Fruit fly (Drosophila melanogaster) whole organism, embryonic: ENCODE data around the gene Ndae1.
A peak's percentile ranks its signal among the peaks of the same experiment; 100 is the strongest.

Experiments
- ATbp ChIP-seq: fragments of 200-800 bp; sonication (Bioruptor generic); optimal IDR thresholded peaks from 2 replicates; lab custom pipeline; 2017; ENCODE audit warnings: missing biosample characterization, mild to moderate bottlenecking, missing genetic modification characterization, missing genetic modification reagents
- Atf6 ChIP-seq: fragments of 200-800 bp; sonication (Bioruptor generic); IDR thresholded peaks from 2 replicates; pipeline ENCODE4 v1.3.6; 2022; ENCODE audit warnings: missing biosample characterization, missing genetic modification characterization
- CG10979 ChIP-seq: fragments of 200-800 bp; sonication (Bioruptor generic); optimal IDR thresholded peaks from 2 replicates; lab custom pipeline; 2018; ENCODE audit warnings: missing biosample characterization, mild to moderate bottlenecking, missing genetic modification characterization, moderate library complexity
- CG13296 ChIP-seq: fragments of 200-800 bp; sonication (Bioruptor generic); optimal IDR thresholded peaks from 3 replicates; lab custom pipeline; 2018; ENCODE audit warnings: missing biosample characterization, mild to moderate bottlenecking, missing genetic modification characterization
- CG14860 ChIP-seq: fragments of 200-800 bp; sonication (Bioruptor generic); IDR thresholded peaks from 3 replicates; pipeline ENCODE4 v1.3.6; 2022; ENCODE audit warnings: missing biosample characterization, missing genetic modification characterization; ENCODE audit not compliant: partially characterized antibody
- CG15073 ChIP-seq: fragments of 200-800 bp; sonication (Bioruptor generic); optimal IDR thresholded peaks from 2 replicates; lab custom pipeline; 2016; ENCODE audit warnings: missing biosample characterization, missing genetic modification characterization
- CG15696 ChIP-seq: fragments of 200-800 bp; sonication (Bioruptor generic); optimal IDR thresholded peaks from 2 replicates; lab custom pipeline; 2019; ENCODE audit warnings: missing biosample characterization, mild to moderate bottlenecking, missing genetic modification characterization, moderate library complexity
- CG1603 ChIP-seq: fragments of 200-800 bp; sonication (Bioruptor generic); optimal IDR thresholded peaks from 2 replicates; lab custom pipeline; 2019; ENCODE audit warnings: missing biosample characterization, mild to moderate bottlenecking, missing genetic modification characterization, moderate library complexity
- CG16779 ChIP-seq: fragments of 200-800 bp; sonication (Bioruptor generic); IDR thresholded peaks from 2 replicates; pipeline ENCODE4 v1.3.6; 2022; ENCODE audit warnings: missing biosample characterization, missing genetic modification characterization
- CG16863 ChIP-seq: fragments of 200-800 bp; sonication (Bioruptor generic); optimal IDR thresholded peaks from 3 replicates; lab custom pipeline; 2016; ENCODE audit warnings: missing biosample characterization, missing genetic modification characterization
- CG17361 ChIP-seq: fragments of 200-800 bp; sonication (Bioruptor generic); IDR thresholded peaks from 3 replicates; pipeline ENCODE4 v1.3.6; 2022; ENCODE audit warnings: missing biosample characterization, missing genetic modification characterization
- CG18011 ChIP-seq: fragments of 200-800 bp; sonication (Bioruptor generic); optimal IDR thresholded peaks from 2 replicates; lab custom pipeline; 2017; ENCODE audit warnings: missing biosample characterization, missing genetic modification characterization, mild to moderate bottlenecking, moderate library complexity, missing genotype
- CG2712 ChIP-seq: fragments of 200-800 bp; optimal IDR thresholded peaks from 3 replicates; lab custom pipeline; 2019; ENCODE audit warnings: missing biosample characterization, mild to moderate bottlenecking, missing genetic modification characterization, moderate library complexity
- CG30020 ChIP-seq: fragments of 200-800 bp; optimal IDR thresholded peaks from 2 replicates; lab custom pipeline; 2019; ENCODE audit warnings: missing biosample characterization, mild to moderate bottlenecking, missing genetic modification characterization, moderate library complexity
- CG31441 ChIP-seq: fragments of 200-800 bp; sonication (Bioruptor generic); IDR thresholded peaks from 2 replicates; pipeline ENCODE4 v1.3.6; 2022; ENCODE audit warnings: missing biosample characterization, missing genetic modification characterization
- CG3847 ChIP-seq: fragments of 200-800 bp; sonication (Bioruptor generic); IDR thresholded peaks from 2 replicates; pipeline ENCODE4 v1.3.6; 2022; ENCODE audit warnings: missing biosample characterization, missing genetic modification characterization
- CG42726 ChIP-seq: fragments of 200-800 bp; sonication (Bioruptor generic); IDR thresholded peaks from 2 replicates; pipeline ENCODE4 v1.3.6; 2022; ENCODE audit warnings: missing biosample characterization, missing genetic modification characterization; ENCODE audit not compliant: partially characterized antibody
- CG6765 ChIP-seq: fragments of 200-800 bp; sonication (Bioruptor generic); optimal IDR thresholded peaks from 3 replicates; lab custom pipeline; 2017; ENCODE audit warnings: missing biosample characterization, mild to moderate bottlenecking, missing genetic modification characterization
- CG6791 ChIP-seq: fragments of 200-800 bp; sonication (Bioruptor generic); IDR thresholded peaks from 3 replicates; pipeline ENCODE4 v1.3.6; 2022; ENCODE audit warnings: missing biosample characterization, missing genetic modification characterization; ENCODE audit not compliant: partially characterized antibody
- CG8281 ChIP-seq: fragments of 200-800 bp; sonication (Bioruptor generic); optimal IDR thresholded peaks from 2 replicates; lab custom pipeline; 2018; ENCODE audit warnings: missing biosample characterization, mild to moderate bottlenecking, missing genetic modification characterization, moderate library complexity
- CG8359 ChIP-seq: fragments of 200-800 bp; sonication (Bioruptor generic); optimal IDR thresholded peaks from 2 replicates; lab custom pipeline; 2017; ENCODE audit warnings: missing biosample characterization, mild to moderate bottlenecking, missing genetic modification characterization, borderline replicate concordance
- CG9215 ChIP-seq: fragments of 200-800 bp; sonication (Bioruptor generic); IDR thresholded peaks from 2 replicates; pipeline ENCODE4 v1.3.6; 2022; ENCODE audit warnings: missing biosample characterization, missing genetic modification characterization
- CG9932 ChIP-seq: fragments of 200-800 bp; sonication (Bioruptor generic); IDR thresholded peaks from 2 replicates; pipeline ENCODE4 v1.3.6; 2022; ENCODE audit warnings: missing biosample characterization, missing genetic modification characterization
- CkIIα-i1 ChIP-seq: fragments of 200-800 bp; sonication (Bioruptor generic); IDR thresholded peaks from 2 replicates; pipeline ENCODE4 v1.3.6; 2022; ENCODE audit warnings: missing biosample characterization, missing genetic modification characterization
- Doc2 ChIP-seq: fragments of 200-800 bp; sonication (Bioruptor generic); IDR thresholded peaks from 2 replicates; pipeline ENCODE4 v1.3.6; 2022; ENCODE audit warnings: missing biosample characterization, missing genetic modification characterization
- Gsc ChIP-seq: fragments of 200-800 bp; sonication (Bioruptor generic); IDR thresholded peaks from 2 replicates; pipeline ENCODE4 v1.3.6; 2022; ENCODE audit warnings: missing biosample characterization, missing genetic modification characterization
- HLH3B ChIP-seq: fragments of 200-800 bp; sonication (Bioruptor generic); IDR thresholded peaks from 2 replicates; pipeline ENCODE4 v1.3.6; 2022; ENCODE audit warnings: missing biosample characterization, missing genetic modification characterization
- Hr3 ChIP-seq: fragments of 200-800 bp; sonication (Bioruptor generic); optimal IDR thresholded peaks from 3 replicates; lab custom pipeline; 2016; ENCODE audit warnings: missing biosample characterization, missing genetic modification characterization
- Hr39 ChIP-seq: fragments of >200 bp; optimal IDR thresholded peaks from 2 replicates; lab custom pipeline; 2017
- Hr51 ChIP-seq, 2 experiments: fragments of 200-800 bp; sonication (Bioruptor generic); optimal IDR thresholded peaks; 2 replicates in 1 of 2; 3 replicates in 1 of 2; lab custom pipeline; 2016 to 2018; ENCODE audit warnings: missing biosample characterization in 2 of 2, missing genetic modification characterization in 2 of 2, mild to moderate bottlenecking in 1 of 2, moderate library complexity in 1 of 2
- Poxn ChIP-seq: fragments of 200-800 bp; sonication (Bioruptor generic); IDR thresholded peaks from 2 replicates; pipeline ENCODE4 v1.3.6; 2022; ENCODE audit warnings: missing biosample characterization, missing genetic modification characterization
- Six4 ChIP-seq: fragments of 200-800 bp; sonication (Bioruptor generic); optimal IDR thresholded peaks from 2 replicates; lab custom pipeline; 2016; ENCODE audit warnings: missing biosample characterization, missing genetic modification characterization
- bowl ChIP-seq: fragments of 200-800 bp; sonication (Bioruptor generic); IDR thresholded peaks from 2 replicates; pipeline ENCODE4 v1.3.6; 2022; ENCODE audit warnings: missing biosample characterization, missing genetic modification characterization
- cad ChIP-seq: fragments of >200 bp; optimal IDR thresholded peaks from 2 replicates; lab custom pipeline; 2017; ENCODE audit warnings: missing biosample characterization, missing genetic modification characterization
- caup ChIP-seq: fragments of 200-800 bp; sonication (Bioruptor generic); optimal IDR thresholded peaks from 3 replicates; lab custom pipeline; 2017; ENCODE audit warnings: missing biosample characterization, mild to moderate bottlenecking, missing genetic modification characterization, moderate library complexity; ENCODE audit not compliant: severe bottlenecking
- cg ChIP-seq: fragments of 200-800 bp; sonication (Bioruptor generic); optimal IDR thresholded peaks from 3 replicates; lab custom pipeline; 2019; ENCODE audit warnings: missing biosample characterization, mild to moderate bottlenecking, missing genetic modification characterization, moderate library complexity
- chif ChIP-seq, 2 experiments: fragments of 200-800 bp; sonication (Bioruptor generic); optimal IDR thresholded peaks; 3 replicates each; lab custom pipeline; 2016; ENCODE audit warnings: missing biosample characterization in 2 of 2, missing genetic modification characterization in 2 of 2
- chinmo ChIP-seq: fragments of 200-800 bp; sonication (Bioruptor generic); IDR thresholded peaks from 4 replicates; pipeline ENCODE4 v1.3.6; 2022; ENCODE audit warnings: missing biosample characterization, missing genetic modification characterization; ENCODE audit not compliant: partially characterized antibody
- crol ChIP-seq: fragments of 200-800 bp; sonication (Bioruptor generic); IDR thresholded peaks from 2 replicates; pipeline ENCODE4 v1.3.6; 2022; ENCODE audit warnings: missing biosample characterization, missing genetic modification characterization
- dpn ChIP-seq, 2 experiments: fragments of 200-800 bp; sonication (Bioruptor generic); optimal IDR thresholded peaks; 3 replicates each; lab custom pipeline; 2016; ENCODE audit warnings: missing biosample characterization in 2 of 2, missing genetic modification characterization in 2 of 2
- grn ChIP-seq: fragments of 200-800 bp; sonication (Bioruptor generic); optimal IDR thresholded peaks from 3 replicates; lab custom pipeline; 2017; ENCODE audit warnings: missing biosample characterization, missing genetic modification characterization
- nerfin-1 ChIP-seq: fragments of 200-800 bp; sonication (Bioruptor generic); optimal IDR thresholded peaks from 3 replicates; lab custom pipeline; 2019; ENCODE audit warnings: missing biosample characterization, mild to moderate bottlenecking, missing genetic modification characterization, moderate library complexity
- peb ChIP-seq: fragments of 200-800 bp; sonication (Bioruptor generic); IDR thresholded peaks from 2 replicates; pipeline ENCODE4 v1.3.6; 2022; ENCODE audit warnings: missing biosample characterization, missing genetic modification characterization
- pita ChIP-seq: fragments of 200-800 bp; sonication (Bioruptor generic); optimal IDR thresholded peaks from 2 replicates; lab custom pipeline; 2017; ENCODE audit warnings: missing biosample characterization, mild to moderate bottlenecking, missing genetic modification characterization
- pros ChIP-seq: fragments of 200-800 bp; sonication (Bioruptor generic); optimal IDR thresholded peaks from 3 replicates; lab custom pipeline; 2019; ENCODE audit warnings: missing biosample characterization, mild to moderate bottlenecking, missing genetic modification characterization, moderate library complexity
- sc ChIP-seq, 3 experiments: fragments of >200 bp in 2 of 3; fragments of 200-800 bp in 1 of 3; sonication (Bioruptor generic) in 1 of 3; optimal IDR thresholded peaks; 2 replicates in 2 of 3; 3 replicates in 1 of 3; lab custom pipeline; 2017; ENCODE audit warnings: mild to moderate bottlenecking in 1 of 3, missing biosample characterization in 1 of 3, missing genetic modification characterization in 1 of 3, missing genetic modification reagents in 1 of 3
- sd ChIP-seq: fragments of 200-800 bp; sonication (Bioruptor generic); optimal IDR thresholded peaks from 3 replicates; lab custom pipeline; 2018; ENCODE audit warnings: missing biosample characterization, mild to moderate bottlenecking, missing genetic modification characterization, moderate library complexity
- sisA ChIP-seq: fragments of 200-800 bp; sonication (Bioruptor generic); IDR thresholded peaks from 2 replicates; pipeline ENCODE4 v1.3.6; 2022; ENCODE audit warnings: missing biosample characterization, missing genetic modification characterization
- slbo ChIP-seq: fragments of 200-800 bp; sonication (Bioruptor generic); IDR thresholded peaks from 2 replicates; pipeline ENCODE4 v1.3.6; 2022; ENCODE audit warnings: missing biosample characterization, missing genetic modification characterization
- stc ChIP-seq: fragments of 200-800 bp; sonication (Bioruptor generic); IDR thresholded peaks from 2 replicates; pipeline ENCODE4 v1.3.6; 2022; ENCODE audit warnings: missing biosample characterization, missing genetic modification characterization
- zf30C ChIP-seq: fragments of 200-800 bp; sonication (Bioruptor generic); optimal IDR thresholded peaks from 3 replicates; lab custom pipeline; 2018; ENCODE audit warnings: missing biosample characterization, mild to moderate bottlenecking, missing genetic modification characterization

Gene Ndae1

DNA sequence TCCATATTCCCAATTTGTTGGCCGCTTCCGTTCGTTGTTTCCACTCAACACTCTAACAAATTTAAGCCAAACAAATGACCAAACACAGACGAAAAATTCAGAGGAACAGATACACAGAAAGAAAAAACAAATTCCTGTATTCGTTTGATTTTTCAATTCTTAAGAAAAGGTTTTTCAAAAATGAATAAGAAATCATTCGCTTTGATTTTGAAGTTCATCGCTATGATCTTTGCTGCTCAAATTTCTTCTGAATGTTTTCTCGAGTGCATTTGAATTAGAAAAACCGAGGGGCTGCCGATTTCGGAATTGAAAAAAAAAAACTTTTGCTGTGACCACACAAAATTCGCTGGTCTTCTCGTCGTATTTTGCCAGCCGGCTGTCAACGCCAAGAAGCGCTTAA lies 16.8 kb upstream of the Ndae1 start (continued):
- TF ChIP-seq CG8281 (tag; lab: Kevin White, UChicago) (no peak), CkIIα-i1 (GFP tag; lab: Robert Waterston, UW) (no peak), HLH3B (peak; percentile 44; the same call in 1 of the 2 replicates), CG17361 (peak; percentile 45; the same call in 2 of the 3 replicates), peb (GFP tag; lab: Robert Waterston, UW) (no peak), chif (GFP tag; optimal IDR thresholded peaks at IDR 0.05; lab: Kevin White, UChicago) (peak; percentile 17 to 37), zf30C (GFP tag; lab: Kevin White, UChicago) (no peak), Atf6 (GFP tag; lab: Robert Waterston, UW) (no peak), Hr51 (GFP tag; optimal IDR thresholded peaks at IDR 0.05; lab: Kevin White, UChicago) (peak in 1 of 2 experiments; percentile 31), CG30020 (tag; lab: Kevin White, UChicago) (no peak), Poxn (GFP tag; lab: Robert Waterston, UW) (no peak), CG10979 (tag; lab: Kevin White, UChicago) (peak; percentile 44), CG31441 (GFP tag; lab: Robert Waterston, UW) (peak; percentile 35; the same call in 1 of the 2 replicates), chinmo (GFP tag; lab: Robert Waterston, UW) (no peak), CG16863 (GFP tag; lab: Kevin White, UChicago) (no peak), sc (optimal IDR thresholded peaks at IDR 0.05; lab: Kevin White, UChicago) (no peak), sc (GFP tag; optimal IDR thresholded peaks at IDR 0.05; lab: Kevin White, UChicago) (no peak), CG18011 (GFP tag; lab: Kevin White, UChicago) (no peak), stc (GFP tag; lab: Robert Waterston, UW) (peak; percentile 8; the same call in 1 of the 2 replicates), cad (GFP tag; lab: Kevin White, UChicago) (no peak), Hr39 (lab: Kevin White, UChicago) (no peak), CG13296 (no peak), Six4 (GFP tag; lab: Kevin White, UChicago) (peak; percentile 14), CG8359 (no peak), CG2712 (tag; lab: Kevin White, UChicago) (peak; percentile 66), dpn (GFP tag; optimal IDR thresholded peaks at IDR 0.05; lab: Kevin White, UChicago) (peak; percentile 16 to 35), CG1603 (peak; percentile 45), CG6765 (no peak), CG9215 (GFP tag; lab: Robert Waterston, UW) (peak; percentile 34; the same call in 1 of the 2 replicates), pita (no peak), CG3847 (GFP tag; lab: Robert Waterston, UW) (no peak), Hr3 (peak; percentile 34), crol (GFP tag; lab: Robert Waterston, UW) (no peak), Gsc (GFP tag; lab: Robert Waterston, UW) (no peak), CG42726 (GFP tag; lab: Robert Waterston, UW) (no peak), Doc2 (no peak)

DNA sequence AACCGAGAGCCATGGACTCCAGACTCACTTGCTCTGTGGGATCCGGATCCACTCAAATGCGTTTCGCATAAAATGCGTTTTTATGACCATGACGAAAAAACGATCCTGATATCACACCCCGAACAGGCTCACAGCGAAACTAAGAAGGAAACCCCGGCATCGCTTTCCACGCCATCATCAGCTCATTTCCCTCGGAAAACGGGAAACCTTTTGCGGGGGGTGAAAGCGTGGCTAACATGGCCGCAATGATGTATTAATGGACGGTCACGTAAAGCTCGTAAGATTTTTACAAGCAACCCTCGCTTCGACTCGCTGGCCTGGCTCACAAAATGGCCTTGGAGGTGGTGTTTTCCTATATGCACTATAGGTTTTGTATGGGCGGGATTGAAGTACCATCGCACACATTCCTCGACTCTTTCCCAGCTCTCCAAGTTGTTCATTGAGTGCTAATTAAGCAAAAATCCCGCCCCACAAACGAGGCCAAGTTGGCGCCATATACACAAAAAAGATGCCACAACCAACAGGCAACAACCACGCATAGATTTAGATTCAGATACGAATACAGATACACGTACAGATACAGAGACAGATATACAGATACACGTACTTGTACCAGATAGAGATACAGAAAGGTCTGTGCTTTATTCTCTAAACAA lies 15.9 kb upstream of the Ndae1 start:
- TF ChIP-seq CG16779 (GFP tag; lab: Robert Waterston, UW) (no peak), CG14860 (GFP tag; lab: Robert Waterston, UW) (no peak), sd (peak; percentile 54), ATbp (GFP tag; lab: Kevin White, UChicago) (no peak), bowl (GFP tag; lab: Robert Waterston, UW) (no peak), CG15073 (no peak), slbo (GFP tag; lab: Robert Waterston, UW) (no peak), cg (peak; percentile 35), caup (GFP tag; lab: Kevin White, UChicago) (no peak), CG6791 (GFP tag; lab: Robert Waterston, UW) (no peak), CG9932 (GFP tag; lab: Robert Waterston, UW) (no peak), grn (peak; percentile 62), pros (GFP tag; lab: Kevin White, UChicago) (peak; percentile 22), sisA (GFP tag; lab: Robert Waterston, UW) (no peak), CG15696 (no peak), nerfin-1 (tag; lab: Kevin White, UChicago) (peak; percentile 78), HLH3B (no peak)
